Worm (Caenorhabditis elegans) whole organism, young adult: ENCODE results near the gene eelo-2.

Experiments used
- F22D6.2 ChIP-seq: sonication (generic microtip); optimal IDR thresholded peaks from 2 replicates; lab custom pipeline; 2016; ENCODE audit warnings: mild to moderate bottlenecking, missing genetic modification characterization, missing compliant biosample characterization
- F23B12.7 ChIP-seq: sonication (generic microtip); optimal IDR thresholded peaks from 2 replicates; lab custom pipeline; 2017; ENCODE audit warnings: missing genetic modification characterization, mild to moderate bottlenecking, missing compliant biosample characterization, antibody characterized with exemption, moderate library complexity; ENCODE audit not compliant: insufficient read depth
- F57A8.1 ChIP-seq: fragments of 200-800 bp; sonication (Bioruptor generic); optimal IDR thresholded peaks from 2 replicates; lab custom pipeline; 2018; ENCODE audit warnings: mild to moderate bottlenecking, missing genetic modification characterization, moderate library complexity, missing compliant biosample characterization
- F57C9.4 ChIP-seq: sonication (generic microtip); optimal IDR thresholded peaks from 2 replicates; lab custom pipeline; 2017; ENCODE audit warnings: mild to moderate bottlenecking, missing genetic modification characterization, missing compliant biosample characterization
- T26A5.8 ChIP-seq: sonication (generic microtip); optimal IDR thresholded peaks from 2 replicates; lab custom pipeline; 2016; ENCODE audit warnings: missing genetic modification characterization, missing compliant biosample characterization
- Y53G8AR.9 ChIP-seq: fragments of 200-800 bp; sonication (Bioruptor generic); conservative IDR thresholded peaks from 2 replicates; pipeline ENCODE4 v1.3.6; 2022; ENCODE audit warnings: missing genetic modification reagents, missing genetic modification characterization, missing compliant biosample characterization
- ZK185.1 ChIP-seq: sonication (generic microtip); optimal IDR thresholded peaks from 2 replicates; lab custom pipeline; 2016; ENCODE audit warnings: mild to moderate bottlenecking, missing genetic modification characterization, missing compliant biosample characterization; ENCODE audit not compliant: poor library complexity, severe bottlenecking
- ama-1 ChIP-seq, 3 experiments: fragments of 150-350 bp in 1 of 3; sonication (generic microtip) in 2 of 3; optimal IDR thresholded peaks; 2 replicates each; lab custom pipeline; 2014 to 2018; ENCODE audit warnings: missing biosample characterization in 2 of 3, missing genetic modification characterization in 2 of 3, missing genetic modification reagents in 2 of 3
- aptf-2 ChIP-seq: fragments of 200-800 bp; sonication (Bioruptor generic); conservative IDR thresholded peaks from 2 replicates; pipeline ENCODE4 v1.3.6; 2022; ENCODE audit warnings: missing genetic modification reagents, missing genetic modification characterization, missing compliant biosample characterization
- aptf-3 ChIP-seq: fragments of 200-800 bp; sonication (Bioruptor generic); IDR thresholded peaks from 2 replicates; pipeline ENCODE4 v1.3.6; 2022; ENCODE audit warnings: missing genetic modification characterization, missing compliant biosample characterization
- atf-7 ChIP-seq: sonication (generic microtip); optimal IDR thresholded peaks from 2 replicates; lab custom pipeline; 2017; ENCODE audit warnings: mild to moderate bottlenecking, missing genetic modification characterization, missing compliant biosample characterization
- athp-1 ChIP-seq: sonication (generic microtip); optimal IDR thresholded peaks from 2 replicates; lab custom pipeline; 2017; ENCODE audit warnings: mild to moderate bottlenecking, missing genetic modification characterization, missing compliant biosample characterization
- attf-3 ChIP-seq: fragments of 200-800 bp; sonication (Bioruptor generic); conservative IDR thresholded peaks from 2 replicates; pipeline ENCODE4 v1.3.6; 2022; ENCODE audit warnings: missing genetic modification reagents, missing genetic modification characterization, missing compliant biosample characterization
- bed-2 ChIP-seq: fragments of 200-800 bp; sonication (Bioruptor generic); IDR thresholded peaks from 2 replicates; pipeline ENCODE4 v1.3.6; 2022; ENCODE audit warnings: missing genetic modification reagents, missing genetic modification characterization, missing compliant biosample characterization
- cebp-1 ChIP-seq, 2 experiments: fragments of 200-800 bp in 1 of 2; sonication (Bioruptor generic) in 1 of 2; sonication (generic microtip) in 1 of 2; IDR thresholded peaks in 1 of 2; optimal IDR thresholded peaks in 1 of 2; 2 replicates each; pipeline versions ENCODE4 v1.3.6 to Lab custom; 2017 to 2022; ENCODE audit warnings: missing compliant biosample characterization in 2 of 2, missing genetic modification characterization in 2 of 2, mild to moderate bottlenecking in 1 of 2, missing genetic modification reagents in 1 of 2, moderate library complexity in 1 of 2
- ceh-27 ChIP-seq: fragments of 200-800 bp; sonication (Bioruptor generic); optimal IDR thresholded peaks from 2 replicates; lab custom pipeline; 2018; ENCODE audit warnings: mild to moderate bottlenecking, missing genetic modification characterization, moderate library complexity, missing compliant biosample characterization
- ceh-40 ChIP-seq: fragments of 200-800 bp; sonication (Bioruptor generic); IDR thresholded peaks from 2 replicates; pipeline ENCODE4 v1.3.6; 2022; ENCODE audit warnings: missing genetic modification characterization, missing compliant biosample characterization
- ceh-58 ChIP-seq: fragments of 200-800 bp; sonication (Bioruptor generic); IDR thresholded peaks from 2 replicates; pipeline ENCODE4 v1.3.6; 2022; ENCODE audit warnings: missing genetic modification characterization, missing compliant biosample characterization
- ceh-91 ChIP-seq: fragments of 200-800 bp; sonication (Bioruptor generic); IDR thresholded peaks from 2 replicates; pipeline ENCODE4 v1.3.6; 2022; ENCODE audit warnings: missing genetic modification reagents, missing genetic modification characterization, missing compliant biosample characterization
- chd-7 ChIP-seq: sonication (generic microtip); optimal IDR thresholded peaks from 2 replicates; lab custom pipeline; 2016; ENCODE audit warnings: mild to moderate bottlenecking, missing genetic modification characterization, moderate library complexity, missing compliant biosample characterization
- dpl-1 ChIP-seq: fragments of 150-350 bp; optimal IDR thresholded peaks from 2 replicates; lab custom pipeline; 2014; ENCODE audit warnings: missing biosample characterization, missing genetic modification reagents, missing genetic modification characterization
- egl-18 ChIP-seq: fragments of 200-800 bp; sonication (Bioruptor generic); IDR thresholded peaks from 2 replicates; pipeline ENCODE4 v1.3.6; 2022; ENCODE audit warnings: missing genetic modification reagents, missing genetic modification characterization, missing compliant biosample characterization
- egl-44 ChIP-seq: fragments of 200-800 bp; sonication (Bioruptor generic); IDR thresholded peaks from 2 replicates; pipeline ENCODE4 v1.3.6; 2022; ENCODE audit warnings: missing genetic modification reagents, missing genetic modification characterization, missing compliant biosample characterization
- ekl-4 ChIP-seq: fragments of 200-800 bp; sonication (Bioruptor generic); IDR thresholded peaks from 2 replicates; pipeline ENCODE4 v1.3.6; 2022; ENCODE audit warnings: missing genetic modification reagents, missing genetic modification characterization, missing compliant biosample characterization
- ets-4 ChIP-seq: fragments of 200-800 bp; sonication (Bioruptor generic); optimal IDR thresholded peaks from 2 replicates; lab custom pipeline; 2018; ENCODE audit warnings: mild to moderate bottlenecking, missing genetic modification characterization, missing compliant biosample characterization
- hmg-1.2 ChIP-seq: fragments of 200-800 bp; sonication (Bioruptor generic); IDR thresholded peaks from 2 replicates; pipeline ENCODE4 v1.3.6; 2022; ENCODE audit warnings: missing genetic modification reagents, missing genetic modification characterization, missing compliant biosample characterization
- lag-1 ChIP-seq: fragments of 200-800 bp; sonication (Bioruptor generic); IDR thresholded peaks from 2 replicates; pipeline ENCODE4 v1.3.6; 2022; ENCODE audit warnings: missing genetic modification reagents, missing genetic modification characterization, missing compliant biosample characterization
- let-526 ChIP-seq: fragments of 200-800 bp; sonication (Bioruptor generic); IDR thresholded peaks from 2 replicates; pipeline ENCODE4 v1.3.6; 2022; ENCODE audit warnings: missing genetic modification reagents, missing genetic modification characterization, missing compliant biosample characterization
- lin-35 ChIP-seq, 3 experiments: fragments of 150-350 bp in 2 of 3; sonication (generic microtip) in 1 of 3; optimal IDR thresholded peaks; 2 replicates each; lab custom pipeline; 2014 to 2018; ENCODE audit warnings: missing biosample characterization in 3 of 3, missing genetic modification characterization in 3 of 3, missing genetic modification reagents in 3 of 3
- lin-54 ChIP-seq: fragments of 200-800 bp; sonication (Bioruptor generic); optimal IDR thresholded peaks from 2 replicates; lab custom pipeline; 2018; ENCODE audit warnings: mild to moderate bottlenecking, missing genetic modification characterization, missing compliant biosample characterization
- lir-1 ChIP-seq: fragments of 200-800 bp; sonication (Bioruptor generic); conservative IDR thresholded peaks from 2 replicates; pipeline ENCODE4 v1.3.6; 2022; ENCODE audit warnings: missing genetic modification reagents, missing genetic modification characterization, missing compliant biosample characterization
- lsy-27 ChIP-seq: sonication (generic microtip); optimal IDR thresholded peaks from 2 replicates; lab custom pipeline; 2017; ENCODE audit warnings: missing genetic modification characterization, mild to moderate bottlenecking, missing compliant biosample characterization, antibody characterized with exemption, missing genotype, borderline replicate concordance; ENCODE audit not compliant: insufficient read depth
- mcd-1 ChIP-seq: fragments of 200-800 bp; sonication (Bioruptor generic); IDR thresholded peaks from 2 replicates; pipeline ENCODE4 v1.3.6; 2022; ENCODE audit warnings: missing genetic modification reagents, missing genetic modification characterization, missing compliant biosample characterization
- mxl-1 ChIP-seq: sonication (generic microtip); optimal IDR thresholded peaks from 2 replicates; lab custom pipeline; 2016; ENCODE audit warnings: missing genetic modification characterization, missing compliant biosample characterization
- nfya-1 ChIP-seq: sonication (generic microtip); optimal IDR thresholded peaks from 2 replicates; lab custom pipeline; 2017; ENCODE audit warnings: antibody characterized with exemption, missing compliant biosample characterization, missing genetic modification characterization, borderline replicate concordance; ENCODE audit not compliant: insufficient read depth
- nfyb-1 ChIP-seq: fragments of 200-800 bp; sonication (Bioruptor generic); IDR thresholded peaks from 2 replicates; pipeline ENCODE4 v1.3.6; 2022; ENCODE audit warnings: missing genetic modification reagents, missing genetic modification characterization, missing compliant biosample characterization
- nhr-27 ChIP-seq: fragments of 200-800 bp; sonication (Bioruptor generic); optimal IDR thresholded peaks from 2 replicates; lab custom pipeline; 2018; ENCODE audit warnings: mild to moderate bottlenecking, missing genetic modification characterization, moderate library complexity, missing compliant biosample characterization
- nhr-90 ChIP-seq: sonication (generic microtip); optimal IDR thresholded peaks from 2 replicates; lab custom pipeline; 2016; ENCODE audit warnings: missing genotype, mild to moderate bottlenecking, missing genetic modification characterization, missing compliant biosample characterization
- pha-4 ChIP-seq: fragments of 150-350 bp; sonication (generic microtip); optimal IDR thresholded peaks from 2 replicates; lab custom pipeline; 2014; ENCODE audit warnings: missing biosample characterization, missing genetic modification reagents, missing genetic modification characterization
- rcor-1 ChIP-seq: fragments of 200-800 bp; sonication (Bioruptor generic); IDR thresholded peaks from 2 replicates; pipeline ENCODE4 v1.3.6; 2022; ENCODE audit warnings: missing genetic modification reagents, missing genetic modification characterization, missing compliant biosample characterization
- rec-8 ChIP-seq, 2 experiments: sonication (generic microtip); optimal IDR thresholded peaks; 2 replicates each; lab custom pipeline; 2016; ENCODE audit warnings: mild to moderate bottlenecking in 2 of 2, missing genetic modification characterization in 2 of 2, missing genetic modification reagents in 2 of 2, missing genotype in 2 of 2, missing biosample characterization in 1 of 2, missing compliant biosample characterization in 1 of 2, moderate library complexity in 1 of 2
- somi-1 ChIP-seq: fragments of 200-800 bp; sonication (Bioruptor generic); optimal IDR thresholded peaks from 2 replicates; lab custom pipeline; 2018; ENCODE audit warnings: mild to moderate bottlenecking, missing genetic modification characterization, missing compliant biosample characterization
- tbp1 ChIP-seq: fragments of 200-800 bp; sonication (Bioruptor generic); optimal IDR thresholded peaks from 2 replicates; lab custom pipeline; 2018; ENCODE audit warnings: mild to moderate bottlenecking, missing genetic modification characterization, missing compliant biosample characterization
- zim-3 ChIP-seq: sonication (generic microtip); optimal IDR thresholded peaks from 2 replicates; lab custom pipeline; 2017; ENCODE audit warnings: mild to moderate bottlenecking, missing genetic modification characterization, moderate library complexity, missing compliant biosample characterization
- ztf-18 ChIP-seq: sonication (generic microtip); optimal IDR thresholded peaks from 2 replicates; lab custom pipeline; 2016; ENCODE audit warnings: missing genotype, mild to moderate bottlenecking, missing genetic modification characterization, missing compliant biosample characterization
- ztf-26 ChIP-seq: sonication (generic microtip); optimal IDR thresholded peaks from 2 replicates; lab custom pipeline; 2017; ENCODE audit warnings: missing genetic modification characterization, missing compliant biosample characterization
- ztf-6 ChIP-seq: fragments of 200-800 bp; sonication (Bioruptor generic); IDR thresholded peaks from 2 replicates; pipeline ENCODE4 v1.3.6; 2022; ENCODE audit warnings: missing genetic modification reagents, missing genetic modification characterization, missing compliant biosample characterization

eelo-2 gene

DNA sequence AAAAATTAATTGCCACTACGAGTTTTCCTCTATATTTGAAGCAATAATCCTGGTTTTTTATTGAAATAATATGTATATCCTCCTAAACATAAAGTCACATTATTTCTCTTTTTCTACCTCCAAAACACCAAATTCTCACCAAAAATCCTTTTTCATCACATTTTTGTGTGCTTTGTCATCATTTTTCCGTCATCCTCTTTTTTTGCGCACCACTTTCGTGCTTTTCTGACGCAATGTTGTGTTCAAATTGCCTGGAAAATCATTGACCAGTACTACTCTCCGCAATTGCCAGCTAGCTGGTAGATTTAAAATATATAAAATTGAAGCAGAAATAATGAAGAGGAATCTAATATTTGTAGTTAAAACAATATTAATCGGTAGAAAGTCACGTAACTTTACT lies 18.1 kb downstream of the eelo-2 start:
- no peak for TF ChIP-seq chd-7
- TF ChIP-seq aptf-2 (GFP tag; lab: Robert Waterston, UW): no peak
- TF ChIP-seq nhr-90 (tag; lab: Kevin White, UChicago): no peak
- TF ChIP-seq rec-8 (tag; optimal IDR thresholded peaks at IDR 0.05; lab: Kevin White, UChicago): no peak
- no peak for TF ChIP-seq ceh-58
- no peak for TF ChIP-seq lin-35 (GFP tag; optimal IDR thresholded peaks at IDR 0.05; lab: Kevin White, UChicago)
- TF ChIP-seq lir-1 (GFP tag; lab: Robert Waterston, UW): no peak
- TF ChIP-seq tbp1 (GFP tag; lab: Kevin White, UChicago): no peak
- no peak for TF ChIP-seq F57C9.4 (tag; lab: Kevin White, UChicago)
- no peak for TF ChIP-seq atf-7 (tag; lab: Kevin White, UChicago)
- TF ChIP-seq aptf-3 (GFP tag; lab: Robert Waterston, UW): no peak
- no peak for TF ChIP-seq F22D6.2 (tag; lab: Kevin White, UChicago)
- TF ChIP-seq athp-1 (tag; lab: Kevin White, UChicago): no peak
- TF ChIP-seq ceh-40: no peak
- TF ChIP-seq somi-1 (GFP tag; lab: Kevin White, UChicago): no peak
- TF ChIP-seq let-526: no peak
- no peak for TF ChIP-seq ztf-26

DNA sequence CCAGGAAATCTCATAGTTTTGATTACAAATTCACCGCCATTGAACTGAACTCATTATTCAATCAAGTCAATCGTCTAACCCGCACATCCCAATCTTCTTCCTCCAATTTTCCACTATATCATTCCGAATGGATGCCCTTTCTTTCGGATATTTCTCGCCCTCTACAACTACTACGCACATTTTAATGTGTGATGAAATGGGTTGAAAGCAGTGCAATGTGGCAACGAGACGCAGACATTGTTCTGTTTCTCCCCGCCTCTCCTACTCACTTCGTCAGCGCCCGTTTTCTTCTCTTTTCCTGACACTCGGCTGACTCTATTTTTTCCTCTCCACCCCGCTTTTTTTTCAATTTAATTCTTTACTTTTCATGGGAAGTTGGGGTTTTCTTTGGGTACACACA lies 18.7 kb downstream of the eelo-2 start:
- no peak for TF ChIP-seq ztf-18
- no peak for TF ChIP-seq dpl-1 (GFP tag; lab: Kevin White, UChicago)
- TF ChIP-seq lin-35 (GFP tag; optimal IDR thresholded peaks at IDR 0.05; lab: Kevin White, UChicago): peak in 1 of 3 experiments; percentile 9
- no peak for TF ChIP-seq egl-44 (GFP tag; lab: Robert Waterston, UW)
- TF ChIP-seq hmg-1.2 (GFP tag; lab: Robert Waterston, UW): peak; percentile 68; the same call in 1 of the 2 replicates
- TF ChIP-seq ekl-4: no peak
- no peak for TF ChIP-seq pha-4 (tag; lab: Kevin White, UChicago)
- no peak for TF ChIP-seq Y53G8AR.9
- TF ChIP-seq cebp-1 (GFP tag; IDR thresholded peaks at IDR 0.05; lab: Robert Waterston, UW): peak; percentile 46; the same call in 1 of the 2 replicates
- TF ChIP-seq cebp-1 (tag; optimal IDR thresholded peaks at IDR 0.05; lab: Kevin White, UChicago): peak; percentile 86
- TF ChIP-seq attf-3 (GFP tag; lab: Robert Waterston, UW): no peak
- no peak for TF ChIP-seq lin-54 (GFP tag; lab: Kevin White, UChicago)
- TF ChIP-seq nfyb-1 (GFP tag; lab: Robert Waterston, UW): peak; percentile 51; the same call in 1 of the 2 replicates
- no peak for TF ChIP-seq zim-3 (tag; lab: Kevin White, UChicago)
- no peak for TF ChIP-seq F23B12.7
- TF ChIP-seq mcd-1 (GFP tag; lab: Robert Waterston, UW): peak; percentile 33; the same call in 1 of the 2 replicates
- no peak for TF ChIP-seq bed-2 (GFP tag; lab: Robert Waterston, UW)
- TF ChIP-seq rcor-1 (GFP tag; lab: Robert Waterston, UW): peak; percentile 30; the same call in 1 of the 2 replicates
- no peak for TF ChIP-seq ceh-27
- no peak for TF ChIP-seq mxl-1 (tag; lab: Kevin White, UChicago)
- no peak for TF ChIP-seq ztf-6
- TF ChIP-seq nhr-27 (tag; lab: Kevin White, UChicago): no peak
- TF ChIP-seq ZK185.1: peak; percentile 2
- TF ChIP-seq nfya-1 (tag; lab: Kevin White, UChicago): no peak
- TF ChIP-seq T26A5.8 (tag; lab: Kevin White, UChicago): no peak
- TF ChIP-seq ama-1 (optimal IDR thresholded peaks at IDR 0.05; lab: Kevin White, UChicago): peak; percentile 33
- TF ChIP-seq ama-1 (GFP tag; optimal IDR thresholded peaks at IDR 0.05; lab: Kevin White, UChicago): no peak
- TF ChIP-seq egl-18 (GFP tag; lab: Robert Waterston, UW): no peak
- no peak for TF ChIP-seq lag-1 (GFP tag; lab: Robert Waterston, UW)
- no peak for TF ChIP-seq F57A8.1 (GFP tag; lab: Kevin White, UChicago)
- TF ChIP-seq ceh-40: no peak
- TF ChIP-seq lsy-27: no peak
- no peak for TF ChIP-seq ets-4 (GFP tag; lab: Kevin White, UChicago)
- TF ChIP-seq ceh-91: no peak
